Fruit fly (Drosophila melanogaster) whole organism: ENCODE results near the gene Serinc.
A peak's percentile ranks its signal among the peaks of the same experiment; 100 is the strongest.

Experiments used
- CG8478 ChIP-seq: fragments of >200 bp; optimal IDR thresholded peaks from 2 replicates; lab custom pipeline; 2018; ENCODE audit warnings: inconsistent platforms
- Dll ChIP-seq: fragments of >200 bp; optimal IDR thresholded peaks from 2 replicates; lab custom pipeline; 2017
- EcR ChIP-seq, 2 experiments: fragments of >200 bp; optimal IDR thresholded peaks; 2 replicates each; lab custom pipeline; 2017; ENCODE audit warnings: missing biosample characterization in 2 of 2, missing genetic modification characterization in 2 of 2, missing genetic modification reagents in 2 of 2
- pan ChIP-seq: fragments of >200 bp; optimal IDR thresholded peaks from 2 replicates; lab custom pipeline; 2017
- psq ChIP-seq: fragments of >200 bp; optimal IDR thresholded peaks from 2 replicates; lab custom pipeline; 2017
- usp ChIP-seq: fragments of >200 bp; optimal IDR thresholded peaks from 2 replicates; lab custom pipeline; 2017; ENCODE audit warnings: missing biosample characterization, missing genetic modification characterization, mixed read lengths

Gene Serinc

DNA sequence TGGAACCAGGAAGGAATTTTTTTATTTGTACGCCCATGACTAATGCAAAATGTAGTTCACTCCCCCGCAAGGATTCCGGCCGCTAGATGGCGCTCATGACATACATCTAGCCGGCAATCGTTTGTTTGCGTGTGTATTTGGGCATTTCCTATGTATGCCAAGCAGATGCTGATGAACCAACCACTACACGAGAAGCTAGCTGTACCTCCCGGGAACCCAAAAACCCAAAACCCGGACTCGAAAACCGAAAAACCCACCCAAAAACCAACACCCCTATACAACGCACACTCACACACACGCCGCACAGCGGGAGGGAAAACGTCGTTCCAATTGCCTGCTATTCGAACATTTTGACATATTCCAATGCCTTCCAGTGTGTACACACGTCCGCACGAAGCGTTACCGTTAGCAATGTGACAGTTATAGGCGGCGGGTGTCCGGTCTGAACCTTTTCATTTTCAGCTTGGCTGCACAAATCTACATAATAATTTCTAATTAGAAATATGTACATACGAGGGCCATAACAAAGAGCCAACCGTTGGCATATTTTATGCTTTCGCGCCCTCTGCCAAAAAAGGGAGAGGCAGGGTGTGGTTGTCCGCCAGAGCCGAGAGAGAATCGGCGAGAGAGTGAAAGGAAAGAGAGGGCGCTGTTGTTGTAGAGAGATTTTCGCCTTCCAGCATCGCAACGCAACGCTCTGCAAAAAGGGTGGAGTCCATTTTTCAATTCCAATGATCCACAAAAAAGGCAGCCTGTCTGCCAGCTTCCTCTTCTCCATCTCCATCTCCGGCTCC, 4.5 kb upstream of the Serinc start:
- TF ChIP-seq Dll (lab: Kevin White, UChicago) (no peak), psq (lab: Kevin White, UChicago) (no peak), usp (GFP tag; lab: Kevin White, UChicago) (no peak), CG8478 (lab: Kevin White, UChicago) (no peak), EcR (GFP tag; optimal IDR thresholded peaks at IDR 0.05; lab: Kevin White, UChicago) (no peak), pan (lab: Kevin White, UChicago) (no peak)

DNA sequence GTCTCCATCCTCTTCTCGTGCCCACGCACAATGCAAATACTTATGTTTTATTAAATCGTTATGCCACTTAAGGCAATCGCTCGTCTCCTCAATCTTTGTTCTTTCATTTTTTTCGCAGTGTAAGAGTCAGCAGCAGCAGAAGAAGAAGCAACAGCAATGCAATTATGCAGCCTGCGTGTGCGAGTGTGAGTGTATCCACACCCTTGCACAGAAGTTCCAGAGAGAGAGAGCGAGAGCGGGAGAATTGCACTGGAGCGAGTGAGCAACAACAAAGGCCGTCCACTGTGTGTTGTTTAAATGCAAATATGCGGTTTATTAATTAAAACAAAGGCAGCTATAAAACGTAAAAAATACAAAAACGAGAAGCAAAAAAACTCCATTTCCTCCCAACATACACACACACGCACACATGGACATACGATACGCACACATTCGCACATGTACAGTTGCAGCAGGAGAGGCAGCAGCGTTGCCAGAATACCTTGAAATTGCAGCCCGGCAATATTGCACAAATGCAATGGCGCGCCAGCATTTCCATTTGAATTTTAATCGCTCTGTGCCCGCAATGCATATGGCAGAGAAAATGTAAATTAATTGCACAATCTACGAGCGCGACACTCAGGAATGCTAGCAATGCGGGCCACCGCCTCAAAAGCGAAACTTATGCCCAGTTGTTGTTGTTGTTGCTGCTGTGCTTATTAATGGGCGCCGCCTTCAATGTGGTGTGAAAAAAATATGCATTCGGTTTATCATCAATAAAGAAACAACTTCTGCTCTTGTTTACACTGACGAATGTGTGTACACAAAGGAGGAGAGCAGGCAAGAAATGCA, 3.7 kb upstream of the Serinc start:
- TF ChIP-seq EcR (GFP tag; optimal IDR thresholded peaks at IDR 0.05; lab: Kevin White, UChicago) (peak in 1 of 2 experiments; percentile 13), CG8478 (lab: Kevin White, UChicago) (no peak)

- peak; percentile 32 for TF ChIP-seq Dll (lab: Kevin White, UChicago)
- TF ChIP-seq usp (GFP tag; lab: Kevin White, UChicago): no peak
- no peak for TF ChIP-seq psq (lab: Kevin White, UChicago)
- no peak for TF ChIP-seq pan (lab: Kevin White, UChicago)
- TF ChIP-seq EcR (GFP tag; optimal IDR thresholded peaks at IDR 0.05; lab: Kevin White, UChicago): peak in 1 of 2 experiments; percentile 35
- TF ChIP-seq CG8478 (lab: Kevin White, UChicago): no peak
These were observed 2.9 kb upstream of the Serinc start for dm6 chr3L:16409440-16410233.

dm6 chr3L:16410234-16411119, 2.0 kb upstream of the Serinc start:
- no peak for TF ChIP-seq psq (lab: Kevin White, UChicago)
- TF ChIP-seq pan (lab: Kevin White, UChicago): no peak
- peak; percentile 78 for TF ChIP-seq Dll (lab: Kevin White, UChicago)

- TF ChIP-seq Dll (lab: Kevin White, UChicago) (no peak), psq (lab: Kevin White, UChicago) (no peak)
These were observed 956 bp upstream of the Serinc start, which contains the start of gene fax for dm6 chr3L:16411566-16411965. fax (minus strand) TSS chr3L:16411828.

dm6 chr3L:16417024-16417423, 4.5 kb downstream of the Serinc start, which contains the start of gene GluRS-m:
GluRS-m (minus strand) TSS chr3L:16417177.
- TF ChIP-seq CG8478 (lab: Kevin White, UChicago) (no peak), pan (lab: Kevin White, UChicago) (no peak), EcR (GFP tag; optimal IDR thresholded peaks at IDR 0.05; lab: Kevin White, UChicago) (no peak), psq (lab: Kevin White, UChicago) (no peak), usp (GFP tag; lab: Kevin White, UChicago) (no peak), Dll (lab: Kevin White, UChicago) (no peak)

- TF ChIP-seq usp (GFP tag; lab: Kevin White, UChicago) (no peak), pan (lab: Kevin White, UChicago) (no peak), EcR (GFP tag; optimal IDR thresholded peaks at IDR 0.05; lab: Kevin White, UChicago) (no peak), Dll (lab: Kevin White, UChicago) (no peak), CG8478 (lab: Kevin White, UChicago) (no peak)
These were observed 6.7 kb downstream of the Serinc start, which contains the start of the genes TyrRS and CG33158 for dm6 chr3L:16419059-16419773. TyrRS (minus strand) TSS chr3L:16419302. CG33158 (plus strand) TSS chr3L:16419597.

DNA sequence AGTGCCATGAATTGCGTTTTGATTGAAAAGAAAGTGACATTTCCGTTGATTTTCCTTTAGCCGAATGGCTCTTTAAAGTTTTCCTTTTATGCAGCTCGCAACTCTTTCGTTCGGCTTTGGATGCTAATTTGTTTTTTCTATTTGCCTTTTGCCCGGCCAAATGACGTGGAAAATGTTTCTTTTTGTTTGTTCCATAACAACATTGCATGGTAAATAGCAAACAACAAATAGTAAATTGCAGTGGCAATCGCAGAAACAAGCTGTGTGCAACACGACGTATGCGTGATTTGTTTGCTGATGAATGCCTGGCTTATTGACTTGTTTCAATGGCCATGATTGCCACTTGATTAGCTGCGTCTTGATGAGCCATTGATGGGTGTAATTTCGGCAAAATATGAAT, 16.9 kb downstream of the Serinc start:
- TF ChIP-seq CG8478 (lab: Kevin White, UChicago) (no peak), EcR (GFP tag; optimal IDR thresholded peaks at IDR 0.05; lab: Kevin White, UChicago) (no peak), usp (GFP tag; lab: Kevin White, UChicago) (no peak), pan (lab: Kevin White, UChicago) (no peak), psq (lab: Kevin White, UChicago) (no peak), Dll (lab: Kevin White, UChicago) (no peak)

dm6 chr3L:16431056-16431455, 18.5 kb downstream of the Serinc start:
- TF ChIP-seq CG8478 (lab: Kevin White, UChicago) (no peak), pan (lab: Kevin White, UChicago) (no peak), usp (GFP tag; lab: Kevin White, UChicago) (no peak), Dll (lab: Kevin White, UChicago) (no peak), EcR (GFP tag; optimal IDR thresholded peaks at IDR 0.05; lab: Kevin White, UChicago) (no peak), psq (lab: Kevin White, UChicago) (no peak)
